Fruit fly (Drosophila melanogaster): ENCODE measurements around the gene heph.
A peak's percentile ranks its signal among the peaks of the same experiment; 100 is the strongest.

Gene heph

DNA sequence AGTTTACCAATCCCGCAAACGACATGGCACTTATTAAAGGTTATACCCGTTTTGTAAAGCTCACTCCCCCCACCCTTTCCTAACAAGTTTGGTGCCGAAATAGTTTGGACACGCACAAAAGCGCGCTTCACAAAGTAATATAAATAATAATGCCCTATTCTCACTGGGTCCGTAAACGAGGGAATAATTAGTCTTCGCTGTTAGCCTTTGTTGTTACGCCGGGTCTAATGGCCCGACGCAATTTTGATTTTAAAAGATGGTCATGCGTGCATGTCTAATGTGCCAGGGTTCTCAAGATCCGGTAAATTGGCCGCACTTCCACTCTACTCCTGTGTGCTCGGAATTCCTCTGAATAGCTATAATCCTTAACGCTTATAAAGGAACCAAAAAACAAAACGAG is 60.9 kb downstream of the heph start:
- TF ChIP-seq Myc (optimal IDR thresholded peaks at IDR 0.05) (no peak), GATAd (GFP tag; optimal IDR thresholded peaks at IDR 0.05) (no peak), N (GFP tag; optimal IDR thresholded peaks at IDR 0.05) (no peak), Abd-B (GFP tag; optimal IDR thresholded peaks at IDR 0.05) (no peak), dmrt93B (GFP tag; optimal IDR thresholded peaks at IDR 0.05) (no peak), ey (GFP tag; optimal IDR thresholded peaks at IDR 0.05) (no peak), Hr83 (GFP tag; optimal IDR thresholded peaks at IDR 0.05; ENCODE audit: poor library complexity, severe bottlenecking) (no peak), pan (optimal IDR thresholded peaks at IDR 0.05) (no peak), brk (GFP tag; optimal IDR thresholded peaks at IDR 0.05) (no peak), HLH106 (tag; optimal IDR thresholded peaks at IDR 0.05) (no peak), Rel (GFP tag; optimal IDR thresholded peaks at IDR 0.05) (no peak), Rel (tag; optimal IDR thresholded peaks at IDR 0.05) (no peak), OdsH (GFP tag; optimal IDR thresholded peaks at IDR 0.05) (no peak), Jra (GFP tag; optimal IDR thresholded peaks at IDR 0.05) (no peak), Dif (GFP tag; optimal IDR thresholded peaks at IDR 0.05; ENCODE audit: partially characterized antibody) (no peak), usp (GFP tag; optimal IDR thresholded peaks at IDR 0.05) (no peak), fru (GFP tag; optimal IDR thresholded peaks at IDR 0.05) (no peak)

DNA sequence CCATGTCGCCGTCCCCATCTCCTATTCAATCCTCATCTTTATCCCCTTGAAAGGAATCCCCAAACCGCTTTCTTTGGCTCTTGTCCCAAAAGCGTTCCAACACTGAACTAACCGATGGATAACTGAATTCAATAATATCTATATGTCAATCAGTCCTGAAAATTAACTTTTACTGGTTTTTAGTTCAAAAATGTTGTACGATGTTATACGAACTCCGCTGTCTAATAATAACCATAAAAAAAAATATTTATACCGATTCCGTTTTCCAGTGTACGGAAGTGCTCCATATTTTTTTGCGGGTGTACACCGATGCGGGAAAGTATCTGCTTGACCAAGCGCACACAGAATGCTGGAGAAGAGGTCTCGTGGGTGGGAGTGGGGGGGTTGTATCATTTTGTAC is 65.9 kb downstream of the heph start:
- TF ChIP-seq h (GFP tag; optimal IDR thresholded peaks at IDR 0.05), result peak; percentile 45
- TF ChIP-seq Rel (GFP tag; optimal IDR thresholded peaks at IDR 0.05), result no peak
- no peak for TF ChIP-seq Rel (tag; optimal IDR thresholded peaks at IDR 0.05)
- TF ChIP-seq brk (GFP tag; optimal IDR thresholded peaks at IDR 0.05), result no peak
- peak; percentile 20 for TF ChIP-seq OdsH (GFP tag; optimal IDR thresholded peaks at IDR 0.05)
- peak; percentile 28 for TF ChIP-seq ey (GFP tag; optimal IDR thresholded peaks at IDR 0.05)
- TF ChIP-seq Sp1 (GFP tag; optimal IDR thresholded peaks at IDR 0.05), result no peak
- TF ChIP-seq rgr (GFP tag; optimal IDR thresholded peaks at IDR 0.05), result peak; percentile 27
- peak; percentile 21 for TF ChIP-seq br (GFP tag; optimal IDR thresholded peaks at IDR 0.05)
- TF ChIP-seq psq (GFP tag; optimal IDR thresholded peaks at IDR 0.05), result peak; percentile 24
- TF ChIP-seq CrebA (GFP tag; optimal IDR thresholded peaks at IDR 0.05; ENCODE audit: borderline replicate concordance), result no peak
- TF ChIP-seq foxo (GFP tag; optimal IDR thresholded peaks at IDR 0.05), result peak in 1 of 2 experiments; percentile 42
- no peak for TF ChIP-seq CG32264 (GFP tag; optimal IDR thresholded peaks at IDR 0.05)
- peak; percentile 34 for TF ChIP-seq fru (GFP tag; optimal IDR thresholded peaks at IDR 0.05)
- peak; percentile 8 for TF ChIP-seq woc (GFP tag; optimal IDR thresholded peaks at IDR 0.05)
- no peak for TF ChIP-seq Hnf4 (GFP tag; optimal IDR thresholded peaks at IDR 0.05)

DNA sequence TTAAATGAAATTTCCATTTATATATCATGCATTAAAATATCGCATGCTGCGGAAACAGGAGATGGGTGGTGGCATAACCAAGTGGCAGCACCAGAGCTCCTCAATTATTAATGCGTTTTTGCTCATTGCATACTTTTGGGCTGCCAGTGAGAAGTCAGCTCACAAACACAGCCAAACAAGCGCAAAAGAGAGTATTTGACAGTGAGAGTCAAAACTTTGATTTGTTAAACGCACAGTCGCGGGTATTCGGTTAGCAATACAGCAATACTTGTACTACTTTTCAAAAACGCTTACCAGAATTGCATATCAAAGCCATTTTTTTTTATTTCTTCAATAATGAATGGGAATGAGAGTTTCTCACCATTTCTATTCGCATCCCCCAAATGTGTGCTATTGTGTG is 69.6 kb downstream of the heph start:
- TF ChIP-seq OdsH (GFP tag; optimal IDR thresholded peaks at IDR 0.05) (peak; percentile 34), fru (GFP tag; optimal IDR thresholded peaks at IDR 0.05) (no peak), dmrt93B (GFP tag; optimal IDR thresholded peaks at IDR 0.05) (no peak), rgr (GFP tag; optimal IDR thresholded peaks at IDR 0.05) (no peak), Sp1 (GFP tag; optimal IDR thresholded peaks at IDR 0.05) (peak; percentile 4), Vsx2 (GFP tag; optimal IDR thresholded peaks at IDR 0.05; ENCODE audit: partially characterized antibody) (no peak), woc (GFP tag; optimal IDR thresholded peaks at IDR 0.05) (no peak), lola (GFP tag; optimal IDR thresholded peaks at IDR 0.05) (no peak), dsf (GFP tag; optimal IDR thresholded peaks at IDR 0.05; ENCODE audit: borderline replicate concordance) (no peak), Hnf4 (GFP tag; optimal IDR thresholded peaks at IDR 0.05) (no peak), br (GFP tag; optimal IDR thresholded peaks at IDR 0.05) (no peak), jim (GFP tag; optimal IDR thresholded peaks at IDR 0.05) (no peak), HLH106 (tag; optimal IDR thresholded peaks at IDR 0.05) (peak; percentile 8), CrebA (GFP tag; optimal IDR thresholded peaks at IDR 0.05; ENCODE audit: borderline replicate concordance) (no peak), Rel (GFP tag; optimal IDR thresholded peaks at IDR 0.05) (peak; percentile 4), Rel (tag; optimal IDR thresholded peaks at IDR 0.05) (peak; percentile 12), Myc (optimal IDR thresholded peaks at IDR 0.05) (peak; percentile 44), sv (GFP tag; optimal IDR thresholded peaks at IDR 0.05) (no peak), Mio (GFP tag; optimal IDR thresholded peaks at IDR 0.05) (no peak), Hr83 (GFP tag; optimal IDR thresholded peaks at IDR 0.05; ENCODE audit: poor library complexity, severe bottlenecking) (no peak), Hr78 (GFP tag; optimal IDR thresholded peaks at IDR 0.05) (no peak), GATAd (GFP tag; optimal IDR thresholded peaks at IDR 0.05) (no peak), dl (GFP tag; optimal IDR thresholded peaks at IDR 0.05; ENCODE audit: insufficient read depth in 1 of 2, partially characterized antibody in 2 of 2) (no peak), psq (GFP tag; optimal IDR thresholded peaks at IDR 0.05) (no peak), pan (optimal IDR thresholded peaks at IDR 0.05) (no peak), h (GFP tag; optimal IDR thresholded peaks at IDR 0.05) (no peak), Jra (GFP tag; optimal IDR thresholded peaks at IDR 0.05) (no peak), usp (GFP tag; optimal IDR thresholded peaks at IDR 0.05) (no peak), tai (GFP tag; optimal IDR thresholded peaks at IDR 0.05) (no peak), ey (GFP tag; optimal IDR thresholded peaks at IDR 0.05) (no peak), foxo (GFP tag; optimal IDR thresholded peaks at IDR 0.05) (peak in 1 of 2 experiments; percentile 32), Dfd (GFP tag; optimal IDR thresholded peaks at IDR 0.05) (no peak), CG32264 (GFP tag; optimal IDR thresholded peaks at IDR 0.05) (no peak), Abd-B (GFP tag; optimal IDR thresholded peaks at IDR 0.05) (no peak), N (GFP tag; optimal IDR thresholded peaks at IDR 0.05) (no peak), sage (GFP tag; optimal IDR thresholded peaks at IDR 0.05) (no peak), CG9705 (GFP tag; optimal IDR thresholded peaks at IDR 0.05) (peak; percentile 16), brk (GFP tag; optimal IDR thresholded peaks at IDR 0.05) (no peak), Dif (GFP tag; optimal IDR thresholded peaks at IDR 0.05; ENCODE audit: partially characterized antibody) (peak; percentile 8)

Measured in whole organism, wandering third instar larva.